Worm (Caenorhabditis elegans) whole organism, L4 larva: ENCODE results near the gene nex-3.

ENCODE experiments used
- ceh-82 ChIP-seq: sonication (generic microtip); optimal IDR thresholded peaks from 2 replicates; lab custom pipeline; 2017; ENCODE audit warnings: missing biosample characterization, missing genetic modification characterization
- egl-27 ChIP-seq: sonication (generic microtip); optimal IDR thresholded peaks from 3 replicates; lab custom pipeline; 2017; ENCODE audit warnings: missing biosample characterization, missing genetic modification reagents, missing genetic modification characterization
- lsy-2 ChIP-seq, 2 experiments: fragments of 150-350 bp in 1 of 2; sonication (generic microtip) in 1 of 2; optimal IDR thresholded peaks; 2 replicates each; lab custom pipeline; 2014 to 2017; ENCODE audit warnings: missing biosample characterization in 2 of 2, missing genetic modification characterization in 2 of 2
- mep-1 ChIP-seq: fragments of 150-350 bp; sonication (generic microtip); optimal IDR thresholded peaks from 3 replicates; lab custom pipeline; 2014; ENCODE audit warnings: missing biosample characterization, missing genetic modification characterization
- nhr-237 ChIP-seq: sonication (generic microtip); optimal IDR thresholded peaks from 2 replicates; lab custom pipeline; 2017; ENCODE audit warnings: missing biosample characterization, missing genetic modification characterization
- nhr-77 ChIP-seq: fragments of 150-350 bp; optimal IDR thresholded peaks from 2 replicates; lab custom pipeline; 2014; ENCODE audit warnings: missing biosample characterization, missing genetic modification characterization
- vab-7 ChIP-seq: fragments of 200-800 bp; sonication (Bioruptor generic); IDR thresholded peaks from 2 replicates; pipeline ENCODE4 v1.3.6; 2022; ENCODE audit warnings: missing genetic modification reagents, missing genetic modification characterization, missing compliant biosample characterization
- zag-1 ChIP-seq: fragments of 150-350 bp; optimal IDR thresholded peaks from 2 replicates; lab custom pipeline; 2014; ENCODE audit warnings: missing biosample characterization, missing genetic modification characterization
- ztf-11 ChIP-seq: fragments of 150-350 bp; optimal IDR thresholded peaks from 2 replicates; lab custom pipeline; 2014; ENCODE audit warnings: missing biosample characterization, missing genetic modification characterization

DNA sequence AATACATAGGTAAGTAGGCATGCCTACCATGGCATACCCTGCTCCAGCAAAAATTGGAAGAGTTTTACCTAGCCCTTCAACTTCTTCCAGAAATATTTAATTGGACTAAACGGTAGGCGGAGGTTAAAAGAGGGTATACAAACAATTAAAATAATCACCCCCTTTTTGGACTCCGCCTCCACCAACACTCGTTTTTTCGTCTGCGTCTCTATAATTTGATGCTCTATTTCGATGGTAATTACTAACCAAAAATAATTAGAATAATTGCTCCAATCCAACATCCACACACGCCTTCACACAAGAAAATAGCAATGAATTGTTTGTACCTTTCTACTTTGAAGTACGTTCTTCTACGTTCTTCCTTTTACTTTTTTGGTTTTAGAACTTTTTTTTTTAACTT lies 10.9 kb downstream of the nex-3 start:
- no peak for TF ChIP-seq ztf-11 (tag; lab: Kevin White, UChicago)
- no peak for TF ChIP-seq lsy-2 (tag; optimal IDR thresholded peaks at IDR 0.05; lab: Kevin White, UChicago)
- TF ChIP-seq nhr-77 (tag; lab: Kevin White, UChicago) = no peak
- no peak for TF ChIP-seq egl-27 (tag; lab: Kevin White, UChicago)
- no peak for TF ChIP-seq nhr-237 (tag; lab: Kevin White, UChicago)
- TF ChIP-seq ceh-82 (tag; lab: Kevin White, UChicago) = no peak
- no peak for TF ChIP-seq vab-7 (GFP tag; lab: Robert Waterston, UW)
- no peak for TF ChIP-seq zag-1 (tag; lab: Kevin White, UChicago)
- TF ChIP-seq mep-1 = no peak
